Fruit fly (Drosophila melanogaster) whole organism, embryonic: Measurements from ENCODE around the gene CG10063.

ENCODE experiments used
- ATbp ChIP-seq: fragments of 200-800 bp; sonication (Bioruptor generic); optimal IDR thresholded peaks from 2 replicates; lab custom pipeline; 2017; ENCODE audit warnings: missing biosample characterization, mild to moderate bottlenecking, missing genetic modification characterization, missing genetic modification reagents
- Ada2b ChIP-seq: fragments of 200-800 bp; sonication (Bioruptor generic); IDR thresholded peaks from 2 replicates; pipeline ENCODE4 v1.3.6; 2022; ENCODE audit warnings: missing biosample characterization, missing genetic modification characterization
- B-H2 ChIP-seq: fragments of 200-800 bp; sonication (Bioruptor generic); optimal IDR thresholded peaks from 2 replicates; lab custom pipeline; 2018; ENCODE audit warnings: missing biosample characterization, mild to moderate bottlenecking, missing genetic modification characterization
- CG10565 ChIP-seq: fragments of 200-800 bp; sonication (Bioruptor generic); optimal IDR thresholded peaks from 3 replicates; lab custom pipeline; 2016; ENCODE audit warnings: missing biosample characterization, mild to moderate bottlenecking, missing genetic modification characterization
- CG12236 ChIP-seq: fragments of 200-800 bp; sonication (Bioruptor generic); optimal IDR thresholded peaks from 2 replicates; lab custom pipeline; 2016; ENCODE audit warnings: missing biosample characterization, missing genetic modification characterization
- CG13287 ChIP-seq: fragments of 200-800 bp; sonication (Bioruptor generic); IDR thresholded peaks from 2 replicates; pipeline ENCODE4 v1.3.6; 2022; ENCODE audit warnings: missing biosample characterization, missing genetic modification characterization; ENCODE audit not compliant: partially characterized antibody
- CG14710 ChIP-seq: fragments of 200-800 bp; sonication (Bioruptor generic); optimal IDR thresholded peaks from 3 replicates; lab custom pipeline; 2019; ENCODE audit warnings: missing biosample characterization, mild to moderate bottlenecking, missing genetic modification characterization, moderate library complexity
- CG2116 ChIP-seq: fragments of 200-800 bp; sonication (Bioruptor generic); optimal IDR thresholded peaks from 3 replicates; lab custom pipeline; 2018; ENCODE audit warnings: missing biosample characterization, mild to moderate bottlenecking, missing genetic modification characterization
- CG31224 ChIP-seq: fragments of 200-800 bp; sonication (Bioruptor generic); IDR thresholded peaks from 2 replicates; pipeline ENCODE4 v1.3.6; 2022; ENCODE audit warnings: missing biosample characterization, missing genetic modification characterization
- CG3995 ChIP-seq: fragments of 200-800 bp; sonication (Bioruptor generic); optimal IDR thresholded peaks from 3 replicates; lab custom pipeline; 2016; ENCODE audit warnings: missing biosample characterization, missing genetic modification characterization
- CG4328 ChIP-seq: fragments of 200-800 bp; sonication (Bioruptor generic); optimal IDR thresholded peaks from 3 replicates; lab custom pipeline; 2017; ENCODE audit warnings: missing biosample characterization, missing genetic modification reagents, missing genetic modification characterization
- CG6654 ChIP-seq: fragments of 200-800 bp; sonication (Bioruptor generic); optimal IDR thresholded peaks from 2 replicates; lab custom pipeline; 2017; ENCODE audit warnings: missing biosample characterization, mild to moderate bottlenecking, missing genetic modification characterization
- CG6689 ChIP-seq: fragments of 200-800 bp; sonication (Bioruptor generic); IDR thresholded peaks from 2 replicates; pipeline ENCODE4 v1.3.6; 2022; ENCODE audit warnings: missing biosample characterization, missing genetic modification characterization
- CG7372 ChIP-seq: fragments of 200-800 bp; sonication (Bioruptor generic); IDR thresholded peaks from 2 replicates; pipeline ENCODE4 v1.3.6; 2022; ENCODE audit warnings: missing biosample characterization, missing genetic modification characterization
- CG8478 ChIP-seq: fragments of >200 bp; optimal IDR thresholded peaks from 2 replicates; lab custom pipeline; 2018
- Chrac-16 ChIP-seq: fragments of 200-800 bp; sonication (Bioruptor generic); optimal IDR thresholded peaks from 3 replicates; lab custom pipeline; 2016; ENCODE audit warnings: missing biosample characterization, missing genetic modification characterization
- Dad ChIP-seq: fragments of 200-800 bp; sonication (Bioruptor generic); optimal IDR thresholded peaks from 3 replicates; lab custom pipeline; 2016; ENCODE audit warnings: missing biosample characterization, missing genetic modification characterization
- Deaf1 ChIP-seq: fragments of 200-800 bp; optimal IDR thresholded peaks from 3 replicates; lab custom pipeline; 2019; ENCODE audit warnings: missing biosample characterization, mild to moderate bottlenecking, missing genetic modification characterization, moderate library complexity
- GATAe ChIP-seq: fragments of 200-800 bp; sonication (Bioruptor generic); conservative IDR thresholded peaks from 2 replicates; pipeline ENCODE4 v1.3.6; 2022; ENCODE audit warnings: missing biosample characterization, missing genetic modification characterization
- HHEX ChIP-seq: fragments of 200-800 bp; sonication (Bioruptor generic); optimal IDR thresholded peaks from 3 replicates; lab custom pipeline; 2017; ENCODE audit warnings: missing biosample characterization, mild to moderate bottlenecking, missing genetic modification characterization, missing genetic modification reagents
- Max ChIP-seq: fragments of 200-800 bp; sonication (Bioruptor generic); optimal IDR thresholded peaks from 2 replicates; lab custom pipeline; 2016; ENCODE audit warnings: missing biosample characterization, mild to moderate bottlenecking, missing genetic modification characterization
- Sox102F ChIP-seq: fragments of 200-800 bp; sonication (Bioruptor generic); optimal IDR thresholded peaks from 2 replicates; lab custom pipeline; 2018; ENCODE audit warnings: missing biosample characterization, mild to moderate bottlenecking, missing genetic modification characterization, moderate library complexity
- Trl ChIP-seq, 3 experiments: fragments of >200 bp in 2 of 3; fragments of 200-800 bp in 1 of 3; sonication (Bioruptor generic) in 1 of 3; optimal IDR thresholded peaks; 2 replicates in 1 of 3; 3 replicates in 2 of 3; lab custom pipeline; 2016 to 2017; ENCODE audit warnings: missing biosample characterization in 1 of 3, missing genetic modification characterization in 1 of 3
- ap ChIP-seq: fragments of 200-800 bp; sonication (Bioruptor generic); IDR thresholded peaks from 2 replicates; pipeline ENCODE4 v1.3.6; 2022; ENCODE audit warnings: missing biosample characterization, missing genetic modification characterization
- az2 ChIP-seq: fragments of 200-800 bp; sonication (Bioruptor generic); optimal IDR thresholded peaks from 3 replicates; lab custom pipeline; 2016; ENCODE audit warnings: missing biosample characterization, missing genetic modification characterization
- bab2 ChIP-seq: fragments of 200-800 bp; sonication (Bioruptor generic); optimal IDR thresholded peaks from 2 replicates; lab custom pipeline; 2016; ENCODE audit warnings: missing biosample characterization, missing genetic modification characterization
- chinmo ChIP-seq: fragments of 200-800 bp; sonication (Bioruptor generic); IDR thresholded peaks from 4 replicates; pipeline ENCODE4 v1.3.6; 2022; ENCODE audit warnings: missing biosample characterization, missing genetic modification characterization; ENCODE audit not compliant: partially characterized antibody
- ci ChIP-seq: fragments of 200-800 bp; sonication (Bioruptor generic); IDR thresholded peaks from 3 replicates; pipeline ENCODE4 v1.3.6; 2022; ENCODE audit warnings: missing biosample characterization, missing genetic modification characterization
- croc ChIP-seq: fragments of 200-800 bp; sonication (Bioruptor generic); conservative IDR thresholded peaks from 3 replicates; pipeline ENCODE4 v1.3.6; 2022; ENCODE audit warnings: missing biosample characterization, missing genetic modification characterization
- crol ChIP-seq: fragments of 200-800 bp; sonication (Bioruptor generic); IDR thresholded peaks from 2 replicates; pipeline ENCODE4 v1.3.6; 2022; ENCODE audit warnings: missing biosample characterization, missing genetic modification characterization
- dysf ChIP-seq: fragments of 200-800 bp; sonication (Bioruptor generic); IDR thresholded peaks from 3 replicates; pipeline ENCODE4 v1.3.6; 2022; ENCODE audit warnings: missing biosample characterization, missing genetic modification characterization
- esg ChIP-seq: fragments of 200-800 bp; sonication (Bioruptor generic); conservative IDR thresholded peaks from 2 replicates; pipeline ENCODE4 v1.3.6; 2022; ENCODE audit warnings: missing biosample characterization, missing genetic modification characterization
- grau ChIP-seq: fragments of 200-800 bp; optimal IDR thresholded peaks from 3 replicates; lab custom pipeline; 2019; ENCODE audit warnings: missing biosample characterization, mild to moderate bottlenecking, missing genetic modification characterization, moderate library complexity
- gsb-n ChIP-seq: fragments of 200-800 bp; sonication (Bioruptor generic); optimal IDR thresholded peaks from 3 replicates; lab custom pipeline; 2018; ENCODE audit warnings: missing biosample characterization, mild to moderate bottlenecking, missing genetic modification characterization
- hbn ChIP-seq: fragments of 200-800 bp; sonication (Bioruptor generic); IDR thresholded peaks from 2 replicates; pipeline ENCODE4 v1.3.6; 2022; ENCODE audit warnings: missing biosample characterization, missing genetic modification characterization; ENCODE audit not compliant: partially characterized antibody
- jumu ChIP-seq: fragments of 200-800 bp; sonication (Bioruptor generic); optimal IDR thresholded peaks from 3 replicates; lab custom pipeline; 2016; ENCODE audit warnings: missing biosample characterization, missing genetic modification characterization
- kah ChIP-seq: fragments of 200-800 bp; sonication (Bioruptor generic); optimal IDR thresholded peaks from 2 replicates; lab custom pipeline; 2018; ENCODE audit warnings: missing biosample characterization, mild to moderate bottlenecking, missing genetic modification characterization
- lov ChIP-seq, 2 experiments: fragments of 200-800 bp in 1 of 2; fragments of >200 bp in 1 of 2; sonication (Bioruptor generic) in 1 of 2; IDR thresholded peaks in 1 of 2; optimal IDR thresholded peaks in 1 of 2; 2 replicates in 1 of 2; 3 replicates in 1 of 2; pipeline versions ENCODE4 v1.3.6 to Lab custom; 2017 to 2022; ENCODE audit warnings: missing biosample characterization in 1 of 2, missing genetic modification characterization in 1 of 2
- pho ChIP-seq: fragments of 200-800 bp; sonication (Bioruptor generic); optimal IDR thresholded peaks from 2 replicates; lab custom pipeline; 2016; ENCODE audit warnings: missing biosample characterization, missing genetic modification characterization
- repo ChIP-seq: fragments of 200-800 bp; sonication (Bioruptor generic); optimal IDR thresholded peaks from 2 replicates; lab custom pipeline; 2016; ENCODE audit warnings: missing biosample characterization, missing genetic modification characterization
- sens-2 ChIP-seq: fragments of 200-800 bp; sonication (Bioruptor generic); IDR thresholded peaks from 2 replicates; pipeline ENCODE4 v1.3.6; 2022; ENCODE audit warnings: missing biosample characterization, missing genetic modification characterization
- slbo ChIP-seq: fragments of 200-800 bp; sonication (Bioruptor generic); IDR thresholded peaks from 2 replicates; pipeline ENCODE4 v1.3.6; 2022; ENCODE audit warnings: missing biosample characterization, missing genetic modification characterization
- tin ChIP-seq: fragments of 200-800 bp; sonication (Bioruptor generic); optimal IDR thresholded peaks from 3 replicates; lab custom pipeline; 2016; ENCODE audit warnings: missing biosample characterization, missing genetic modification characterization
- tll ChIP-seq, 2 experiments: fragments of 200-800 bp in 1 of 2; fragments of >200 bp in 1 of 2; sonication (Bioruptor generic) in 1 of 2; optimal IDR thresholded peaks; 2 replicates each; lab custom pipeline; 2017 to 2019; ENCODE audit warnings: missing biosample characterization in 2 of 2, missing genetic modification characterization in 2 of 2, mild to moderate bottlenecking in 1 of 2, moderate library complexity in 1 of 2
- tup ChIP-seq: fragments of 200-800 bp; sonication (Bioruptor generic); optimal IDR thresholded peaks from 2 replicates; lab custom pipeline; 2016; ENCODE audit warnings: missing biosample characterization, mild to moderate bottlenecking, missing genetic modification characterization, moderate library complexity
- zen2 ChIP-seq: fragments of 200-800 bp; sonication (Bioruptor generic); IDR thresholded peaks from 3 replicates; pipeline ENCODE4 v1.3.6; 2022; ENCODE audit warnings: missing biosample characterization, missing genetic modification characterization; ENCODE audit not compliant: partially characterized antibody
- zfh2 ChIP-seq: fragments of 200-800 bp; sonication (Bioruptor generic); optimal IDR thresholded peaks from 2 replicates; lab custom pipeline; 2016; ENCODE audit warnings: missing biosample characterization, missing genetic modification characterization

CG10063 gene

DNA sequence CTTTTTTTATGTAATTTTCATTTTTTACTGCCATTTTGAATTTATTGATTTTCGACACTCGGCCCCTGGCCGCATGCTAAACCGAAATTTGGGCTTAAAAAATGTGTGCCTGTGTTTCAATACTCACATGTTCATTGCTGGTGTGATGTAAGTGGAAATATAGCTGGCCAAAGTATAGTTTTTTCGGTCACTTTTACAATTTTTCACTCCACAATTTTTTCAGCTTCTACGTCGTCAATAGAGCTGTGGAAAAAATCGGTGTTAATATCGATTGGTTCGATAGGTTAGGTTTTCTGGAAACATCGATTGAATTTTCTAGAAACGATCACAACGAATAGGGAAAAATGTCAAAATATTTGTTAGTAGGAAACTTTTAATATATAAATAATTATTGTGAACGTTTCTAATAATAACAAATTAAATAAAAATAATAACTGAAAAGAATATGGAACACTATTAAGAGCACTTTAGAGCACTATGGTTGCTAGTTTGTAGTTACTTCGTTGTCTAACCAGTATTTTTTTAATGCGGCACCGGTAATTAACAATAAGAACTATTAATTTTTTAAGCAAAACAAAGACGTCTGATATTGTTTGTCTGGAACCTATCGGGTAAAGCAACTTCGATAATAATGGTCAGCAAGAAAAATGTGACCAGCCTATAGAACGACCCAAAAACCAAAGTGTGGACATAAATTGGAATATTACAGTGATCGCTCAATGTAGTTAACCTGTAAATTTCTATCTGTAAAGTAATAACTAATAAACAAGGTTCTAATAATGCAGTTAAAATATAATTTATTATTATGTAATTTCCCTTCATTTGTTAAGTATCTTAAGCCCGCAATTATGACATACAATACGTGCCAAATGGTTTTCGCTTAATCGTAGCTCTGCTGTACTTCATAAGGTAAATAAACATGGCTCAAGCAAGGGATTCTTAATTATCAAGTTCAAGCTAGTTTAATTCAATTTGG lies 16.7 kb downstream of the CG10063 start, which contains the start of the genes CG10077 and CG9948 (continued):
- peak; percentile 78 for TF ChIP-seq CG13287 (GFP tag; lab: Robert Waterston, UW)
- TF ChIP-seq Dad (GFP tag; lab: Kevin White, UChicago), result peak; percentile 40
- peak; percentile 83 for TF ChIP-seq Max (GFP tag; lab: Kevin White, UChicago)
- TF ChIP-seq lov (optimal IDR thresholded peaks at IDR 0.05; lab: Kevin White, UChicago), result no peak
- peak; percentile 46; the same call in 1 of the 3 replicates for TF ChIP-seq lov (GFP tag; IDR thresholded peaks at IDR 0.05; lab: Robert Waterston, UW)
- TF ChIP-seq CG6654 (GFP tag; lab: Kevin White, UChicago), result peak; percentile 44
- TF ChIP-seq Chrac-16 (GFP tag; lab: Kevin White, UChicago), result peak; percentile 91
- peak; percentile 92 for TF ChIP-seq B-H2 (GFP tag; lab: Kevin White, UChicago)
- peak; percentile 76; the same call in 1 of the 2 replicates for TF ChIP-seq sens-2 (GFP tag; lab: Robert Waterston, UW)
- peak; percentile 39 for TF ChIP-seq zfh2 (GFP tag; lab: Kevin White, UChicago)
- peak; percentile 88 for TF ChIP-seq tin
- TF ChIP-seq jumu (GFP tag; lab: Kevin White, UChicago), result peak; percentile 38
- no peak for TF ChIP-seq crol (GFP tag; lab: Robert Waterston, UW)
- TF ChIP-seq zen2 (GFP tag; lab: Robert Waterston, UW), result no peak; the same call in 2 of the 3 replicates
- TF ChIP-seq pho (GFP tag; lab: Kevin White, UChicago), result peak; percentile 73
- peak; percentile 96 for TF ChIP-seq ci (GFP tag; lab: Robert Waterston, UW)
- TF ChIP-seq CG8478, result no peak
- TF ChIP-seq hbn (GFP tag; lab: Robert Waterston, UW), result peak; percentile 71
- peak; percentile 63 for TF ChIP-seq CG31224 (GFP tag; lab: Robert Waterston, UW)
- TF ChIP-seq ATbp (GFP tag; lab: Kevin White, UChicago), result peak; percentile 86
- TF ChIP-seq repo (GFP tag; lab: Kevin White, UChicago), result peak; percentile 16
- peak; percentile 65 for TF ChIP-seq Deaf1 (tag; lab: Kevin White, UChicago)
- peak; percentile 86 for TF ChIP-seq croc (GFP tag; lab: Robert Waterston, UW)
- peak; percentile 79 for TF ChIP-seq CG7372 (GFP tag; lab: Robert Waterston, UW)
- peak; percentile 90 for TF ChIP-seq CG6689 (GFP tag; lab: Robert Waterston, UW)
- peak; percentile 91 for TF ChIP-seq esg (GFP tag; lab: Robert Waterston, UW)
- peak; percentile 95 for TF ChIP-seq slbo
- TF ChIP-seq CG4328 (GFP tag; lab: Kevin White, UChicago), result peak; percentile 81
- TF ChIP-seq tll (GFP tag; optimal IDR thresholded peaks at IDR 0.05; lab: Kevin White, UChicago), result no peak
- peak; percentile 87 for TF ChIP-seq HHEX (GFP tag; lab: Kevin White, UChicago)
- TF ChIP-seq Ada2b (GFP tag; lab: Robert Waterston, UW), result peak; percentile 94
- TF ChIP-seq GATAe (GFP tag; lab: Robert Waterston, UW), result no peak
- TF ChIP-seq chinmo (GFP tag; lab: Robert Waterston, UW), result peak; percentile 79; the same call in 1 of the 4 replicates
- no peak for TF ChIP-seq Trl (optimal IDR thresholded peaks at IDR 0.05; lab: Kevin White, UChicago)
- peak; percentile 60 for TF ChIP-seq Trl (GFP tag; optimal IDR thresholded peaks at IDR 0.05; lab: Kevin White, UChicago)
- TF ChIP-seq gsb-n, result peak; percentile 85
- TF ChIP-seq CG12236 (GFP tag; lab: Kevin White, UChicago), result peak; percentile 33
- TF ChIP-seq CG10565 (GFP tag; lab: Kevin White, UChicago), result peak; percentile 0
- TF ChIP-seq CG2116 (GFP tag; lab: Kevin White, UChicago), result peak; percentile 78
- TF ChIP-seq CG14710 (tag; lab: Kevin White, UChicago), result peak; percentile 89
- TF ChIP-seq kah, result peak; percentile 81
- TF ChIP-seq Sox102F (GFP tag; lab: Kevin White, UChicago), result peak; percentile 89
- TF ChIP-seq tup (GFP tag; lab: Kevin White, UChicago), result peak; percentile 60
- TF ChIP-seq grau, result peak; percentile 100
- TF ChIP-seq az2 (GFP tag; lab: Kevin White, UChicago), result peak; percentile 90
- TF ChIP-seq CG3995, result peak; percentile 38
- peak; percentile 93 for TF ChIP-seq dysf (GFP tag; lab: Robert Waterston, UW)
- peak; percentile 90 for TF ChIP-seq ap (GFP tag; lab: Robert Waterston, UW)
- TF ChIP-seq bab2 (GFP tag; lab: Kevin White, UChicago), result peak; percentile 73
